Worm (Caenorhabditis elegans): ENCODE data around the gene K09H11.6.

- TF ChIP-seq ces-1 (GFP tag; optimal IDR thresholded peaks at IDR 0.05) (no peak), swsn-7 (tag; optimal IDR thresholded peaks at IDR 0.05) (no peak), lsy-2 (tag; optimal IDR thresholded peaks at IDR 0.05) (no peak)
These were observed 23.3 kb downstream of the K09H11.6 start, which contains the start of gene gcst-1 for ce11 chrV:5712652-5713051.

Data from whole organism, L1 larva.